Worm (Caenorhabditis elegans) whole organism, late embryonic: ENCODE results near the gene nhr-67.

Experiments
- ama-1 ChIP-seq: fragments of 150-350 bp; optimal IDR thresholded peaks from 2 replicates; lab custom pipeline; 2014
- ceh-30 ChIP-seq: fragments of 150-350 bp; optimal IDR thresholded peaks from 2 replicates; lab custom pipeline; 2014; ENCODE audit warnings: missing biosample characterization, missing genetic modification characterization
- elt-4 ChIP-seq: sonication (generic microtip); optimal IDR thresholded peaks from 2 replicates; lab custom pipeline; 2016; ENCODE audit warnings: missing genetic modification characterization, missing compliant biosample characterization
- fax-1 ChIP-seq: sonication (generic microtip); optimal IDR thresholded peaks from 2 replicates; lab custom pipeline; 2016; ENCODE audit warnings: missing genotype, missing genetic modification characterization, missing compliant biosample characterization
- pros-1 ChIP-seq: fragments of 150-350 bp; optimal IDR thresholded peaks from 2 replicates; lab custom pipeline; 2014; ENCODE audit warnings: missing biosample characterization, missing genetic modification reagents, missing genetic modification characterization
- syd-9 ChIP-seq: sonication (generic microtip); optimal IDR thresholded peaks from 2 replicates; lab custom pipeline; 2016; ENCODE audit warnings: mild to moderate bottlenecking, missing genetic modification characterization, moderate library complexity, missing compliant biosample characterization

DNA sequence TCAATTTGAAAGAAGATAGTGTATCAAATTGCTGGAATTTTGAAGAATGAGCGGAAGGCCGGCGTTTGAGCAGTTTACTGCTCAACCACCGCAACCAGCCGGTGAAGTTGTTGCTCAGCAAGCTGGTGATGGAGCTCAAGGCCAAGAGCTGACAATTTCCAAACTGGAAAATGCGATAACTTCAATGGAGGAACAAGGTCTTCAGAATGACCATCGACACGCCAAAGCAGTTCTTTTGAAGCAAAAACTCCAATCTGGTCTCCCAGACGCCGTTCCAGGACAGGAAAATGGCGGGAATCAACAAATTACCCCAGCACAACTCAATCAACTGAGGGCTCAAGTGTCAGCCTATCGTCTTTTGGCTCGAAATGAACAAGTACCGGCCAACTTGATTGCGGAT, 43.5 kb upstream of the nhr-67 start:
- no peak for TF ChIP-seq fax-1 (tag; lab: Kevin White, UChicago)
- no peak for TF ChIP-seq syd-9 (tag; lab: Kevin White, UChicago)
- no peak for TF ChIP-seq pros-1 (tag; lab: Kevin White, UChicago)
- no peak for TF ChIP-seq ama-1 (lab: Kevin White, UChicago)
- no peak for TF ChIP-seq ceh-30 (tag; lab: Kevin White, UChicago)
- no peak for TF ChIP-seq elt-4
